In genomic region chrV:20455637-20456036, ce11 we compare ENCODE assay signal across 8 worm cellular contexts.
TF ChIP-seq lines count a peak whose summit lies in the region.

No protein-coding gene starts in this region.

TF ChIP-seq in whole organism, L1 larva, 84 proteins besides CTCF, POLR2A, EP300 and RAD21 (continues in another document):
- TF ChIP-seq nhr-20 (tag; optimal IDR thresholded peaks at IDR 0.05; lab: Kevin White, UChicago), result peak; percentile 16
- no peak for TF ChIP-seq hpl-2 (GFP tag; optimal IDR thresholded peaks at IDR 0.05; lab: Kevin White, UChicago)
- TF ChIP-seq snu-23 (GFP tag; optimal IDR thresholded peaks at IDR 0.05; lab: Kevin White, UChicago), result peak; percentile 52
- no peak for TF ChIP-seq fkh-10 (GFP tag; optimal IDR thresholded peaks at IDR 0.05; lab: Kevin White, UChicago)
- TF ChIP-seq rnt-1 (tag; optimal IDR thresholded peaks at IDR 0.05; lab: Kevin White, UChicago), result peak; percentile 92
- peak in 1 of 2 experiments; percentile 3 for TF ChIP-seq lsy-2 (tag; optimal IDR thresholded peaks at IDR 0.05; lab: Kevin White, UChicago)
- TF ChIP-seq lin-35 (GFP tag; optimal IDR thresholded peaks at IDR 0.05; lab: Kevin White, UChicago), result peak in 1 of 2 experiments; percentile 10
- peak in 1 of 2 experiments; percentile 23 for TF ChIP-seq efl-1 (optimal IDR thresholded peaks at IDR 0.05; lab: Kevin White, UChicago)
- peak in 1 of 2 experiments; percentile 73 for TF ChIP-seq efl-1 (GFP tag; optimal IDR thresholded peaks at IDR 0.05 in 1 of 2; lab: Kevin White, UChicago)
- no peak for TF ChIP-seq ztf-11 (tag; optimal IDR thresholded peaks at IDR 0.05; lab: Kevin White, UChicago)
- TF ChIP-seq tbx-2 (tag; optimal IDR thresholded peaks at IDR 0.05; lab: Kevin White, UChicago), result no peak

TF ChIP-seq in whole organism, L2 larva, 48 proteins besides CTCF, POLR2A, EP300 and RAD21:
- TF ChIP-seq nhr-129 (tag; optimal IDR thresholded peaks at IDR 0.05; lab: Kevin White, UChicago) (peak; percentile 1), snpc-4 (tag; optimal IDR thresholded peaks at IDR 0.05; lab: Kevin White, UChicago) (peak; percentile 96), lin-13 (GFP tag; optimal IDR thresholded peaks at IDR 0.05; lab: Kevin White, UChicago) (no peak), unc-55 (GFP tag; optimal IDR thresholded peaks at IDR 0.05; lab: Kevin White, UChicago) (peak; percentile 8), aly-2 (tag; optimal IDR thresholded peaks at IDR 0.05; lab: Kevin White, UChicago) (no peak), zag-1 (tag; optimal IDR thresholded peaks at IDR 0.05; lab: Kevin White, UChicago) (no peak), nhr-23 (tag; optimal IDR thresholded peaks at IDR 0.05; lab: Kevin White, UChicago) (no peak), nhr-6 (tag; optimal IDR thresholded peaks at IDR 0.05; lab: Kevin White, UChicago) (no peak)

TF ChIP-seq in whole organism, L3 larva, 47 proteins besides CTCF, POLR2A, EP300 and RAD21:
- TF ChIP-seq nhr-12 (tag; optimal IDR thresholded peaks at IDR 0.05; lab: Kevin White, UChicago) (no peak), nfya-1 (tag; optimal IDR thresholded peaks at IDR 0.05; lab: Kevin White, UChicago; ENCODE audit: insufficient read depth) (peak; percentile 35), lin-39 (tag; optimal IDR thresholded peaks at IDR 0.05; lab: Kevin White, UChicago) (peak; percentile 3), snpc-4 (tag; optimal IDR thresholded peaks at IDR 0.05; lab: Kevin White, UChicago) (peak; percentile 96), nhr-28 (tag; optimal IDR thresholded peaks at IDR 0.05; lab: Kevin White, UChicago) (no peak), elt-1 (tag; optimal IDR thresholded peaks at IDR 0.05; lab: Kevin White, UChicago) (no peak)
TF ChIP-seq in whole organism, L3 larva: peak in this region for 3.

TF ChIP-seq in whole organism, L4 larva, 104 proteins besides CTCF, POLR2A, EP300 and RAD21:
- peak; percentile 84 for TF ChIP-seq snpc-4 (tag; optimal IDR thresholded peaks at IDR 0.05; lab: Kevin White, UChicago)
- TF ChIP-seq ztf-7 (tag; optimal IDR thresholded peaks at IDR 0.05; lab: Kevin White, UChicago), result no peak

TF ChIP-seq in whole organism, early embryonic, 17 proteins besides CTCF, POLR2A, EP300 and RAD21:
- peak; percentile 54; the same call in 1 of the 2 replicates for TF ChIP-seq scrt-1 (GFP tag; IDR thresholded peaks at IDR 0.05; lab: Robert Waterston, UW)
- no peak for TF ChIP-seq hnd-1 (tag; optimal IDR thresholded peaks at IDR 0.05; lab: Kevin White, UChicago)
- peak; percentile 12 for TF ChIP-seq F13C5.2 (tag; optimal IDR thresholded peaks at IDR 0.05; lab: Kevin White, UChicago)
- TF ChIP-seq hmg-4 (GFP tag; optimal IDR thresholded peaks at IDR 0.05; lab: Kevin White, UChicago), result peak; percentile 58

TF ChIP-seq in whole organism, late embryonic, 69 proteins besides CTCF, POLR2A, EP300 and RAD21:
- TF ChIP-seq hlh-6 (tag; optimal IDR thresholded peaks at IDR 0.05; lab: Kevin White, UChicago), result peak; percentile 12
- TF ChIP-seq eyg-1 (tag; optimal IDR thresholded peaks at IDR 0.05; lab: Kevin White, UChicago), result no peak
- peak; percentile 25 for TF ChIP-seq sdc-2 (tag; optimal IDR thresholded peaks at IDR 0.05; lab: Kevin White, UChicago)

TF ChIP-seq in whole organism, mixed stage, embryonic, 35 proteins besides CTCF, POLR2A, EP300 and RAD21 (continues in another document):
- TF ChIP-seq elt-3 (tag; optimal IDR thresholded peaks at IDR 0.05; lab: Kevin White, UChicago) (no peak), flh-1 (GFP tag; optimal IDR thresholded peaks at IDR 0.05; lab: Kevin White, UChicago) (no peak), ztf-11 (tag; optimal IDR thresholded peaks at IDR 0.05; lab: Kevin White, UChicago) (no peak), lsy-2 (tag; optimal IDR thresholded peaks at IDR 0.05; lab: Kevin White, UChicago) (no peak), nhr-28 (tag; optimal IDR thresholded peaks at IDR 0.05; lab: Kevin White, UChicago) (no peak), unc-120 (tag; optimal IDR thresholded peaks at IDR 0.05; lab: Kevin White, UChicago; ENCODE audit: poor library complexity, severe bottlenecking) (peak; percentile 5), ceh-39 (tag; optimal IDR thresholded peaks at IDR 0.05; lab: Kevin White, UChicago) (no peak), tbx-8 (GFP tag; optimal IDR thresholded peaks at IDR 0.05; lab: Kevin White, UChicago) (no peak), ham-2 (GFP tag; optimal IDR thresholded peaks at IDR 0.05; lab: Kevin White, UChicago) (no peak), nhr-12 (tag; optimal IDR thresholded peaks at IDR 0.05; lab: Kevin White, UChicago) (no peak), sem-2 (GFP tag; optimal IDR thresholded peaks at IDR 0.05; lab: Kevin White, UChicago) (no peak), ceh-43 (GFP tag; optimal IDR thresholded peaks at IDR 0.05; lab: Kevin White, UChicago) (no peak), cnd-1 (tag; optimal IDR thresholded peaks at IDR 0.05; lab: Kevin White, UChicago) (no peak), drap-1 (GFP tag; optimal IDR thresholded peaks at IDR 0.05; lab: Kevin White, UChicago) (peak; percentile 83), elt-1 (tag; optimal IDR thresholded peaks at IDR 0.05; lab: Kevin White, UChicago; ENCODE audit: borderline replicate concordance, insufficient read depth) (no peak), nhr-76 (tag; optimal IDR thresholded peaks at IDR 0.05; lab: Kevin White, UChicago) (no peak), M03D4.4 (tag; optimal IDR thresholded peaks at IDR 0.05; lab: Kevin White, UChicago) (no peak), nhr-237 (tag; optimal IDR thresholded peaks at IDR 0.05; lab: Kevin White, UChicago) (no peak), unc-39 (tag; optimal IDR thresholded peaks at IDR 0.05; lab: Kevin White, UChicago) (no peak), lin-13 (tag; optimal IDR thresholded peaks at IDR 0.05; lab: Kevin White, UChicago) (peak; percentile 42), blmp-1 (tag; optimal IDR thresholded peaks at IDR 0.05; lab: Kevin White, UChicago) (no peak), unc-62 (GFP tag; optimal IDR thresholded peaks at IDR 0.05; lab: Kevin White, UChicago) (no peak), pha-4 (tag; optimal IDR thresholded peaks at IDR 0.05; lab: Kevin White, UChicago) (no peak), mep-1 (tag; optimal IDR thresholded peaks at IDR 0.05; lab: Kevin White, UChicago) (no peak), snpc-4 (tag; optimal IDR thresholded peaks at IDR 0.05; lab: Kevin White, UChicago) (no peak), sptf-1 (tag; optimal IDR thresholded peaks at IDR 0.05; lab: Kevin White, UChicago) (peak; percentile 1), lin-32 (GFP tag; optimal IDR thresholded peaks at IDR 0.05; lab: Kevin White, UChicago) (no peak), zip-8 (tag; optimal IDR thresholded peaks at IDR 0.05; lab: Kevin White, UChicago) (no peak), mls-2 (tag; optimal IDR thresholded peaks at IDR 0.05; lab: Kevin White, UChicago) (no peak), bed-3 (GFP tag; optimal IDR thresholded peaks at IDR 0.05; lab: Kevin White, UChicago) (no peak), ces-1 (GFP tag; optimal IDR thresholded peaks at IDR 0.05; lab: Kevin White, UChicago) (no peak)

TF ChIP-seq in whole organism, young adult, 124 proteins besides CTCF, POLR2A, EP300 and RAD21:
- peak; percentile 77 for TF ChIP-seq snpc-4 (GFP tag; optimal IDR thresholded peaks at IDR 0.05; lab: Kevin White, UChicago)
- peak; percentile 85 to 96 (median 90) for TF ChIP-seq snpc-4 (tag; optimal IDR thresholded peaks at IDR 0.05; lab: Kevin White, UChicago)
- no peak for TF ChIP-seq tbp1 (GFP tag; optimal IDR thresholded peaks at IDR 0.05; lab: Kevin White, UChicago)
- TF ChIP-seq mcd-1 (GFP tag; IDR thresholded peaks at IDR 0.05; lab: Robert Waterston, UW), result no peak
- TF ChIP-seq hmg-1.2 (GFP tag; IDR thresholded peaks at IDR 0.05; lab: Robert Waterston, UW), result peak; percentile 48
- TF ChIP-seq snpc-1.3 (tag; optimal IDR thresholded peaks at IDR 0.05; lab: Kevin White, UChicago; ENCODE audit: insufficient read depth), result no peak
